Fruit fly (Drosophila melanogaster): ENCODE measurements around the gene Ubx.

The Ubx gene

dm6 chr3R:16704226-16704625 lies 30.0 kb downstream of the Ubx start (continued):
- TF ChIP-seq Ets97D (GFP tag; optimal IDR thresholded peaks at IDR 0.05) (no peak), slbo (GFP tag; IDR thresholded peaks at IDR 0.05) (peak; percentile 75), CG13775 (GFP tag; optimal IDR thresholded peaks at IDR 0.05) (peak; percentile 37), fu2 (GFP tag; optimal IDR thresholded peaks at IDR 0.05) (peak; percentile 2), zf30C (GFP tag; optimal IDR thresholded peaks at IDR 0.05) (no peak), CG31365 (tag; optimal IDR thresholded peaks at IDR 0.05) (no peak), NC2α (GFP tag; optimal IDR thresholded peaks at IDR 0.05) (no peak), grau (tag; optimal IDR thresholded peaks at IDR 0.05) (no peak), insv (GFP tag; optimal IDR thresholded peaks at IDR 0.05) (no peak), CG8924 (tag; optimal IDR thresholded peaks at IDR 0.05) (no peak), Aef1 (GFP tag; IDR thresholded peaks at IDR 0.05) (peak; percentile 46; the same call in 2 of the 3 replicates), psq (GFP tag; optimal IDR thresholded peaks at IDR 0.05) (no peak), hth (optimal IDR thresholded peaks at IDR 0.05) (no peak), schlank (tag; optimal IDR thresholded peaks at IDR 0.05) (no peak), Side (GFP tag; optimal IDR thresholded peaks at IDR 0.05) (no peak), CG14050 (GFP tag; IDR thresholded peaks at IDR 0.05) (peak; percentile 30; the same call in 1 of the 3 replicates), CG7963 (GFP tag; IDR thresholded peaks at IDR 0.05; ENCODE audit: partially characterized antibody) (no peak), nerfin-2 (GFP tag; IDR thresholded peaks at IDR 0.05; ENCODE audit: partially characterized antibody) (no peak), Sox102F (GFP tag; optimal IDR thresholded peaks at IDR 0.05) (peak; percentile 55), CG30431 (GFP tag; optimal IDR thresholded peaks at IDR 0.05) (peak; percentile 4), eyg (GFP tag; optimal IDR thresholded peaks at IDR 0.05) (no peak), CG17612 (GFP tag; IDR thresholded peaks at IDR 0.05) (no peak), da (GFP tag; optimal IDR thresholded peaks at IDR 0.05) (no peak), ttk (GFP tag; IDR thresholded peaks at IDR 0.05) (peak; percentile 29; the same call in 1 of the 2 replicates), caup (GFP tag; optimal IDR thresholded peaks at IDR 0.05; ENCODE audit: severe bottlenecking) (no peak), trh (GFP tag; optimal IDR thresholded peaks at IDR 0.05) (no peak), CG18764 (GFP tag; optimal IDR thresholded peaks at IDR 0.05) (no peak), Neu2 (GFP tag; optimal IDR thresholded peaks at IDR 0.05; ENCODE audit: borderline replicate concordance) (no peak), Hr78 (GFP tag; optimal IDR thresholded peaks at IDR 0.05) (peak in 1 of 2 experiments; percentile 3), pros (GFP tag; optimal IDR thresholded peaks at IDR 0.05) (no peak), Ets65A (GFP tag) (peak; percentile 90), oc (tag; optimal IDR thresholded peaks at IDR 0.05) (no peak), bsh (GFP tag; optimal IDR thresholded peaks at IDR 0.05) (peak in 1 of 2 experiments; percentile 61), Hr3 (GFP tag; optimal IDR thresholded peaks at IDR 0.05) (peak; percentile 29), CG7987 (GFP tag; optimal IDR thresholded peaks at IDR 0.05) (no peak), Hey (tag; optimal IDR thresholded peaks at IDR 0.05) (no peak), cwo (GFP tag; optimal IDR thresholded peaks at IDR 0.05) (no peak), YL-1 (GFP tag; optimal IDR thresholded peaks at IDR 0.05) (no peak), cato (GFP tag; optimal IDR thresholded peaks at IDR 0.05; ENCODE audit: borderline replicate concordance) (no peak), mld (GFP tag; IDR thresholded peaks at IDR 0.05; ENCODE audit: partially characterized antibody) (no peak), Lpt (GFP tag; optimal IDR thresholded peaks at IDR 0.05) (no peak), Lim3 (GFP tag; IDR thresholded peaks at IDR 0.05) (no peak), sr (GFP tag; IDR thresholded peaks at IDR 0.05) (no peak), Dbx (GFP tag; IDR thresholded peaks at IDR 0.05) (no peak), pum (GFP tag; optimal IDR thresholded peaks at IDR 0.05) (no peak), row (GFP tag; IDR thresholded peaks at IDR 0.05) (peak; percentile 64), CG13123 (GFP tag; optimal IDR thresholded peaks at IDR 0.05) (no peak), CG8359 (GFP tag; optimal IDR thresholded peaks at IDR 0.05; ENCODE audit: borderline replicate concordance) (no peak), fd3F (GFP tag; optimal IDR thresholded peaks at IDR 0.05) (peak; percentile 28), Hmr (GFP tag; optimal IDR thresholded peaks at IDR 0.05) (peak; percentile 47), CG16815 (GFP tag; optimal IDR thresholded peaks at IDR 0.05) (peak; percentile 29)

All from whole organism, embryonic.